Worm (Caenorhabditis elegans) whole organism, young adult: ENCODE data around the gene ras-2.

Experiments
- B0019.2 ChIP-seq: fragments of 200-800 bp; sonication (Bioruptor generic); conservative IDR thresholded peaks from 2 replicates; pipeline ENCODE4 v1.3.6; 2022; ENCODE audit warnings: missing genetic modification reagents, missing genetic modification characterization, missing compliant biosample characterization
- B0035.1 ChIP-seq: sonication (generic microtip); optimal IDR thresholded peaks from 2 replicates; lab custom pipeline; 2016; ENCODE audit warnings: missing genetic modification characterization, mild to moderate bottlenecking, missing compliant biosample characterization, missing genotype, missing genetic modification reagents
- C17E4.6 ChIP-seq: fragments of 200-800 bp; sonication (Bioruptor generic); IDR thresholded peaks from 2 replicates; pipeline ENCODE4 v1.3.6; 2022; ENCODE audit warnings: missing genetic modification reagents, missing genetic modification characterization, missing compliant biosample characterization
- D2030.7 ChIP-seq: fragments of 200-800 bp; sonication (Bioruptor generic); IDR thresholded peaks from 2 replicates; pipeline ENCODE4 v1.3.6; 2022; ENCODE audit warnings: missing genetic modification reagents, missing genetic modification characterization, missing compliant biosample characterization
- F55B11.4 ChIP-seq: sonication (generic microtip); optimal IDR thresholded peaks from 2 replicates; lab custom pipeline; 2016; ENCODE audit warnings: missing compliant biosample characterization, missing genetic modification characterization, borderline replicate concordance; ENCODE audit not compliant: insufficient read depth
- K12H6.12 ChIP-seq: fragments of 200-800 bp; sonication (Bioruptor generic); optimal IDR thresholded peaks from 2 replicates; lab custom pipeline; 2018; ENCODE audit warnings: mild to moderate bottlenecking, missing genetic modification characterization, missing compliant biosample characterization
- T07F8.4 ChIP-seq: sonication (generic microtip); optimal IDR thresholded peaks from 2 replicates; lab custom pipeline; 2016; ENCODE audit warnings: mild to moderate bottlenecking, missing genetic modification characterization, moderate library complexity, missing compliant biosample characterization
- T26A5.8 ChIP-seq: sonication (generic microtip); optimal IDR thresholded peaks from 2 replicates; lab custom pipeline; 2016; ENCODE audit warnings: missing genetic modification characterization, missing compliant biosample characterization
- Y53F4B.3 ChIP-seq: fragments of 200-800 bp; sonication (Bioruptor generic); IDR thresholded peaks from 2 replicates; pipeline ENCODE4 v1.3.6; 2022; ENCODE audit warnings: missing genetic modification reagents, missing genetic modification characterization, missing compliant biosample characterization
- akir-1 ChIP-seq: fragments of 200-800 bp; sonication (Bioruptor generic); optimal IDR thresholded peaks from 2 replicates; lab custom pipeline; 2018; ENCODE audit warnings: mild to moderate bottlenecking, missing genetic modification characterization, moderate library complexity, missing compliant biosample characterization
- ama-1 ChIP-seq, 3 experiments: fragments of 150-350 bp in 1 of 3; sonication (generic microtip) in 2 of 3; optimal IDR thresholded peaks; 2 replicates each; lab custom pipeline; 2014 to 2018; ENCODE audit warnings: missing biosample characterization in 2 of 3, missing genetic modification characterization in 2 of 3, missing genetic modification reagents in 2 of 3
- aptf-2 ChIP-seq: fragments of 200-800 bp; sonication (Bioruptor generic); conservative IDR thresholded peaks from 2 replicates; pipeline ENCODE4 v1.3.6; 2022; ENCODE audit warnings: missing genetic modification reagents, missing genetic modification characterization, missing compliant biosample characterization
- atf-7 ChIP-seq: sonication (generic microtip); optimal IDR thresholded peaks from 2 replicates; lab custom pipeline; 2017; ENCODE audit warnings: mild to moderate bottlenecking, missing genetic modification characterization, missing compliant biosample characterization
- attf-3 ChIP-seq: fragments of 200-800 bp; sonication (Bioruptor generic); conservative IDR thresholded peaks from 2 replicates; pipeline ENCODE4 v1.3.6; 2022; ENCODE audit warnings: missing genetic modification reagents, missing genetic modification characterization, missing compliant biosample characterization
- attf-6 ChIP-seq: fragments of 200-800 bp; sonication (Bioruptor generic); IDR thresholded peaks from 2 replicates; pipeline ENCODE4 v1.3.6; 2022; ENCODE audit warnings: missing genetic modification reagents, missing genetic modification characterization, missing compliant biosample characterization
- ccch-3 ChIP-seq: fragments of 200-800 bp; sonication (Bioruptor generic); optimal IDR thresholded peaks from 2 replicates; lab custom pipeline; 2018; ENCODE audit warnings: mild to moderate bottlenecking, missing genetic modification characterization, missing compliant biosample characterization
- ceh-27 ChIP-seq: fragments of 200-800 bp; sonication (Bioruptor generic); optimal IDR thresholded peaks from 2 replicates; lab custom pipeline; 2018; ENCODE audit warnings: mild to moderate bottlenecking, missing genetic modification characterization, moderate library complexity, missing compliant biosample characterization
- ceh-40 ChIP-seq: fragments of 200-800 bp; sonication (Bioruptor generic); IDR thresholded peaks from 2 replicates; pipeline ENCODE4 v1.3.6; 2022; ENCODE audit warnings: missing genetic modification characterization, missing compliant biosample characterization
- ceh-91 ChIP-seq: fragments of 200-800 bp; sonication (Bioruptor generic); IDR thresholded peaks from 2 replicates; pipeline ENCODE4 v1.3.6; 2022; ENCODE audit warnings: missing genetic modification reagents, missing genetic modification characterization, missing compliant biosample characterization
- die-1 ChIP-seq: sonication (generic microtip); optimal IDR thresholded peaks from 2 replicates; lab custom pipeline; 2016; ENCODE audit warnings: missing genotype, mild to moderate bottlenecking, missing genetic modification characterization, missing compliant biosample characterization
- egl-18 ChIP-seq: fragments of 200-800 bp; sonication (Bioruptor generic); IDR thresholded peaks from 2 replicates; pipeline ENCODE4 v1.3.6; 2022; ENCODE audit warnings: missing genetic modification reagents, missing genetic modification characterization, missing compliant biosample characterization
- ets-4 ChIP-seq: fragments of 200-800 bp; sonication (Bioruptor generic); optimal IDR thresholded peaks from 2 replicates; lab custom pipeline; 2018; ENCODE audit warnings: mild to moderate bottlenecking, missing genetic modification characterization, missing compliant biosample characterization
- gei-17 ChIP-seq: fragments of 200-800 bp; sonication (Bioruptor generic); optimal IDR thresholded peaks from 2 replicates; lab custom pipeline; 2018; ENCODE audit warnings: mild to moderate bottlenecking, missing genetic modification characterization, missing compliant biosample characterization
- hsf-1 ChIP-seq: fragments of 200-800 bp; sonication (Bioruptor generic); IDR thresholded peaks from 2 replicates; pipeline ENCODE4 v1.3.6; 2022; ENCODE audit warnings: missing genetic modification reagents, missing genetic modification characterization, missing compliant biosample characterization
- let-526 ChIP-seq: fragments of 200-800 bp; sonication (Bioruptor generic); IDR thresholded peaks from 2 replicates; pipeline ENCODE4 v1.3.6; 2022; ENCODE audit warnings: missing genetic modification reagents, missing genetic modification characterization, missing compliant biosample characterization
- lin-40 ChIP-seq: sonication (generic microtip); optimal IDR thresholded peaks from 2 replicates; lab custom pipeline; 2016; ENCODE audit warnings: missing genetic modification characterization, mild to moderate bottlenecking, missing compliant biosample characterization, missing genotype, missing genetic modification reagents
- madf-3 ChIP-seq: fragments of 200-800 bp; sonication (Bioruptor generic); IDR thresholded peaks from 2 replicates; pipeline ENCODE4 v1.3.6; 2022; ENCODE audit warnings: missing genetic modification reagents, missing genetic modification characterization, missing compliant biosample characterization
- madf-8 ChIP-seq: fragments of 200-800 bp; sonication (Bioruptor generic); conservative IDR thresholded peaks from 2 replicates; pipeline ENCODE4 v1.3.6; 2022; ENCODE audit warnings: missing genetic modification reagents, missing genetic modification characterization, missing compliant biosample characterization
- mcd-1 ChIP-seq: fragments of 200-800 bp; sonication (Bioruptor generic); IDR thresholded peaks from 2 replicates; pipeline ENCODE4 v1.3.6; 2022; ENCODE audit warnings: missing genetic modification reagents, missing genetic modification characterization, missing compliant biosample characterization
- mes-4 ChIP-seq: sonication (generic microtip); optimal IDR thresholded peaks from 2 replicates; lab custom pipeline; 2016; ENCODE audit warnings: missing genotype, missing genetic modification characterization, missing compliant biosample characterization
- mxl-1 ChIP-seq: sonication (generic microtip); optimal IDR thresholded peaks from 2 replicates; lab custom pipeline; 2016; ENCODE audit warnings: missing genetic modification characterization, missing compliant biosample characterization
- nfya-2 ChIP-seq: fragments of 200-800 bp; sonication (Bioruptor generic); IDR thresholded peaks from 2 replicates; pipeline ENCODE4 v1.3.6; 2022; ENCODE audit warnings: missing genetic modification reagents, missing genetic modification characterization, missing compliant biosample characterization
- nfyb-1 ChIP-seq: fragments of 200-800 bp; sonication (Bioruptor generic); IDR thresholded peaks from 2 replicates; pipeline ENCODE4 v1.3.6; 2022; ENCODE audit warnings: missing genetic modification reagents, missing genetic modification characterization, missing compliant biosample characterization
- nhr-179 ChIP-seq: sonication (generic microtip); optimal IDR thresholded peaks from 2 replicates; lab custom pipeline; 2016; ENCODE audit warnings: mild to moderate bottlenecking, missing genetic modification characterization, missing compliant biosample characterization
- nhr-80 ChIP-seq: sonication (generic microtip); optimal IDR thresholded peaks from 2 replicates; lab custom pipeline; 2016; ENCODE audit warnings: missing genetic modification characterization, missing compliant biosample characterization
- nhr-90 ChIP-seq: sonication (generic microtip); optimal IDR thresholded peaks from 2 replicates; lab custom pipeline; 2016; ENCODE audit warnings: missing genotype, mild to moderate bottlenecking, missing genetic modification characterization, missing compliant biosample characterization
- snpc-1.1 ChIP-seq: sonication (generic microtip); optimal IDR thresholded peaks from 2 replicates; lab custom pipeline; 2017; ENCODE audit warnings: missing genetic modification characterization, mild to moderate bottlenecking, missing compliant biosample characterization, antibody characterized with exemption, moderate library complexity, missing genotype, missing genetic modification reagents; ENCODE audit not compliant: insufficient read depth
- somi-1 ChIP-seq: fragments of 200-800 bp; sonication (Bioruptor generic); optimal IDR thresholded peaks from 2 replicates; lab custom pipeline; 2018; ENCODE audit warnings: mild to moderate bottlenecking, missing genetic modification characterization, missing compliant biosample characterization
- sptf-2 ChIP-seq: fragments of 200-800 bp; sonication (Bioruptor generic); optimal IDR thresholded peaks from 2 replicates; lab custom pipeline; 2018; ENCODE audit warnings: mild to moderate bottlenecking, missing genetic modification characterization, missing compliant biosample characterization
- tlf-1 ChIP-seq: fragments of 200-800 bp; sonication (Bioruptor generic); optimal IDR thresholded peaks from 2 replicates; lab custom pipeline; 2018; ENCODE audit warnings: mild to moderate bottlenecking, missing genetic modification characterization, missing compliant biosample characterization

Gene ras-2

DNA sequence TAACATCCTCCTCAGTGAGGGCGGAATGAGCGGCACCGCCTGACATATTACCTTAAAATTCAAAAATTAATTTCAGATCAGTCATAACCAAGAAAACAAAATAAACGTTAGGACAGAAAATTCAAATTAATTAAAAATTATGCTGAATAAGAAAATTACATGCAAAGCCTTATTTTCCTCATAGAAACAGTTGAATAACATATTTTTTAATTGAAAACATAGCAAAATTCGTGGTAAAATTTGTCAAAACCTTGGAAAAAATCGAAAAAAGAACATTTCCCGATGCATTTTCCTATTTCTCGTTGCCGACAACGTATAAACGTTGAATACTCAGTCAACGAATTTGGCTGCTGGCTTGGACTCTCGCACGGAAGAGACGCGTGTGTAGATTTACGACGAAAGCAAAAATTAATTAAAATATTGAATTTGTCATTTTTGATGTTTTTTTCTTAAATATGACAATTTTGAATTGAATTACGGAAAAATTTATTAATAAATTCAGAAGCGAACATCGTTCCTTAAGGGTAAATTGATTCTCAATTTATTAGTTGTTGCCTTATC, 14.2 kb upstream of the ras-2 start, which contains the start of the genes rps-0 and rbg-3 (continued):
- TF ChIP-seq egl-18 (GFP tag; lab: Robert Waterston, UW) (no peak), madf-8 (peak; percentile 42), ama-1 (optimal IDR thresholded peaks at IDR 0.05; lab: Kevin White, UChicago) (no peak), ama-1 (GFP tag; optimal IDR thresholded peaks at IDR 0.05; lab: Kevin White, UChicago) (no peak), nhr-90 (tag; lab: Kevin White, UChicago) (no peak), die-1 (tag; lab: Kevin White, UChicago) (no peak), C17E4.6 (GFP tag; lab: Robert Waterston, UW) (peak; percentile 46; the same call in 1 of the 2 replicates), Y53F4B.3 (no peak), T26A5.8 (tag; lab: Kevin White, UChicago) (no peak), gei-17 (GFP tag; lab: Kevin White, UChicago) (no peak), ceh-27 (GFP tag; lab: Kevin White, UChicago) (peak; percentile 74), B0035.1 (tag; lab: Kevin White, UChicago) (no peak), hsf-1 (peak; percentile 56; the same call in 1 of the 2 replicates), K12H6.12 (tag; lab: Kevin White, UChicago) (peak; percentile 49), mcd-1 (GFP tag; lab: Robert Waterston, UW) (peak; percentile 83), nfyb-1 (GFP tag; lab: Robert Waterston, UW) (peak; percentile 86), let-526 (GFP tag; lab: Robert Waterston, UW) (no peak), T07F8.4 (no peak), madf-3 (0 out of 2 replicates have a peak, but pooled peaks have one; percentile 36), akir-1 (GFP tag; lab: Kevin White, UChicago) (no peak), nhr-179 (tag; lab: Kevin White, UChicago) (no peak), B0019.2 (GFP tag; lab: Robert Waterston, UW) (peak; percentile 74; the same call in 1 of the 2 replicates), attf-3 (GFP tag; lab: Robert Waterston, UW) (peak; percentile 48; the same call in 1 of the 2 replicates), F55B11.4 (tag; lab: Kevin White, UChicago) (no peak), lin-40 (tag; lab: Kevin White, UChicago) (peak; percentile 85), tlf-1 (GFP tag; lab: Kevin White, UChicago) (peak; percentile 88), atf-7 (tag; lab: Kevin White, UChicago) (no peak), ceh-40 (no peak), mes-4 (tag; lab: Kevin White, UChicago) (no peak), aptf-2 (GFP tag; lab: Robert Waterston, UW) (no peak), ceh-91 (GFP tag; lab: Robert Waterston, UW) (peak; percentile 81), somi-1 (peak; percentile 24), ccch-3 (GFP tag; lab: Kevin White, UChicago) (no peak), nfya-2 (GFP tag; lab: Robert Waterston, UW) (no peak), ets-4 (no peak), D2030.7 (peak; percentile 79), sptf-2 (GFP tag; lab: Kevin White, UChicago) (no peak), mxl-1 (no peak), attf-6 (GFP tag; lab: Robert Waterston, UW) (no peak), snpc-1.1 (peak; percentile 13), nhr-80 (peak; percentile 37)
